Worm (Caenorhabditis elegans) whole organism, midembryonic: ENCODE data around the gene F58A3.4.

ENCODE experiments used
- T22C8.4 ChIP-seq: fragments of 200-800 bp; sonication (Bioruptor generic); IDR thresholded peaks from 2 replicates; pipeline ENCODE4 v1.3.6; 2022; ENCODE audit warnings: missing genetic modification characterization, missing compliant biosample characterization
- cog-1 ChIP-seq: sonication (generic microtip); optimal IDR thresholded peaks from 2 replicates; lab custom pipeline; 2016; ENCODE audit warnings: missing genetic modification characterization, missing compliant biosample characterization
- flt-1 ChIP-seq: fragments of 200-800 bp; sonication (Bioruptor generic); IDR thresholded peaks from 2 replicates; pipeline ENCODE4 v1.3.6; 2022; ENCODE audit warnings: missing genetic modification characterization, missing compliant biosample characterization
- klf-2 ChIP-seq: fragments of 200-800 bp; sonication (Bioruptor generic); conservative IDR thresholded peaks from 2 replicates; pipeline ENCODE4 v1.3.6; 2022; ENCODE audit warnings: missing genetic modification reagents, missing genetic modification characterization, missing compliant biosample characterization
- med-1 ChIP-seq: sonication (generic microtip); optimal IDR thresholded peaks from 2 replicates; lab custom pipeline; 2017; ENCODE audit warnings: missing genetic modification characterization, mild to moderate bottlenecking, missing compliant biosample characterization, antibody characterized with exemption, missing genetic modification reagents; ENCODE audit not compliant: insufficient read depth
- ref-1 ChIP-seq: fragments of 200-800 bp; sonication (Bioruptor generic); conservative IDR thresholded peaks from 2 replicates; pipeline ENCODE4 v1.3.6; 2022; ENCODE audit warnings: missing genetic modification reagents, missing genetic modification characterization, missing compliant biosample characterization
- tab-1 ChIP-seq: fragments of 200-800 bp; sonication (Bioruptor generic); IDR thresholded peaks from 2 replicates; pipeline ENCODE4 v1.3.6; 2022; ENCODE audit warnings: missing genetic modification characterization, missing compliant biosample characterization
- ztf-23 ChIP-seq: fragments of 200-800 bp; sonication (Bioruptor generic); IDR thresholded peaks from 2 replicates; pipeline ENCODE4 v1.3.6; 2022; ENCODE audit warnings: missing genetic modification reagents, missing genetic modification characterization, missing compliant biosample characterization
- ztf-29 ChIP-seq: fragments of 200-800 bp; sonication (Bioruptor generic); IDR thresholded peaks from 2 replicates; pipeline ENCODE4 v1.3.6; 2022; ENCODE audit warnings: missing genetic modification reagents, missing genetic modification characterization, missing compliant biosample characterization

F58A3.4 gene

ce11 chrX:10991352-10992172 lies 18.9 kb downstream of the F58A3.4 start:
- no peak for TF ChIP-seq flt-1 (GFP tag; lab: Robert Waterston, UW)
- no peak for TF ChIP-seq ztf-23 (GFP tag; lab: Robert Waterston, UW)
- TF ChIP-seq klf-2 (GFP tag; lab: Robert Waterston, UW) = no peak
- no peak for TF ChIP-seq ref-1 (GFP tag; lab: Robert Waterston, UW)
- no peak for TF ChIP-seq ztf-29 (GFP tag; lab: Robert Waterston, UW)

- TF ChIP-seq ref-1 (GFP tag; lab: Robert Waterston, UW) (no peak), T22C8.4 (GFP tag; lab: Robert Waterston, UW) (no peak), klf-2 (GFP tag; lab: Robert Waterston, UW) (no peak)
These were observed 19.6 kb downstream of the F58A3.4 start for ce11 chrX:10990855-10991176.

ce11 chrX:10990159-10990854 lies 20.2 kb downstream of the F58A3.4 start:
- peak; percentile 34 for TF ChIP-seq cog-1
- no peak for TF ChIP-seq med-1
- TF ChIP-seq ztf-29 (GFP tag; lab: Robert Waterston, UW) = no peak
- peak; percentile 68 for TF ChIP-seq flt-1 (GFP tag; lab: Robert Waterston, UW)

- TF ChIP-seq ref-1 (GFP tag; lab: Robert Waterston, UW) (no peak), tab-1 (GFP tag; lab: Robert Waterston, UW) (no peak)
These were observed 21.2 kb downstream of the F58A3.4 start for ce11 chrX:10989286-10989685.

- TF ChIP-seq T22C8.4 (GFP tag; lab: Robert Waterston, UW) = no peak
- no peak for TF ChIP-seq flt-1 (GFP tag; lab: Robert Waterston, UW)
- TF ChIP-seq klf-2 (GFP tag; lab: Robert Waterston, UW) = no peak
- TF ChIP-seq ztf-29 (GFP tag; lab: Robert Waterston, UW) = no peak
- TF ChIP-seq ztf-23 (GFP tag; lab: Robert Waterston, UW) = no peak
- TF ChIP-seq cog-1 = no peak
- no peak for TF ChIP-seq tab-1 (GFP tag; lab: Robert Waterston, UW)
- no peak for TF ChIP-seq ref-1 (GFP tag; lab: Robert Waterston, UW)
- no peak for TF ChIP-seq med-1
These were observed 28.4 kb downstream of the F58A3.4 start, which contains the start of gene ver-4 for ce11 chrX:10982051-10982450. TSS of gene ver-4 (plus strand) at chrX:10982351.

ce11 chrX:10981374-10981773 lies 29.1 kb downstream of the F58A3.4 start:
- TF ChIP-seq cog-1 (no peak), ztf-23 (GFP tag; lab: Robert Waterston, UW) (no peak), ref-1 (GFP tag; lab: Robert Waterston, UW) (no peak), tab-1 (GFP tag; lab: Robert Waterston, UW) (no peak), med-1 (no peak), ztf-29 (GFP tag; lab: Robert Waterston, UW) (no peak), klf-2 (GFP tag; lab: Robert Waterston, UW) (no peak), T22C8.4 (GFP tag; lab: Robert Waterston, UW) (no peak), flt-1 (GFP tag; lab: Robert Waterston, UW) (no peak)

ce11 chrX:10979186-10979585 lies 31.3 kb downstream of the F58A3.4 start, which contains the start of gene pxn-2:
TSS of gene pxn-2 (minus strand) at chrX:10979286.
- no peak for TF ChIP-seq klf-2 (GFP tag; lab: Robert Waterston, UW)

- TF ChIP-seq T22C8.4 (GFP tag; lab: Robert Waterston, UW) = no peak
- TF ChIP-seq ztf-29 (GFP tag; lab: Robert Waterston, UW) = no peak
- no peak for TF ChIP-seq med-1
- no peak for TF ChIP-seq cog-1
- TF ChIP-seq tab-1 (GFP tag; lab: Robert Waterston, UW) = no peak
- TF ChIP-seq ztf-23 (GFP tag; lab: Robert Waterston, UW) = no peak
- TF ChIP-seq flt-1 (GFP tag; lab: Robert Waterston, UW) = no peak
- no peak for TF ChIP-seq klf-2 (GFP tag; lab: Robert Waterston, UW)
- TF ChIP-seq ref-1 (GFP tag; lab: Robert Waterston, UW) = no peak
These were observed 33.8 kb downstream of the F58A3.4 start for ce11 chrX:10976447-10977196.

ce11 chrX:10971118-10971517 lies 39.3 kb downstream of the F58A3.4 start:
- TF ChIP-seq ref-1 (GFP tag; lab: Robert Waterston, UW) = no peak
- no peak for TF ChIP-seq med-1
- TF ChIP-seq flt-1 (GFP tag; lab: Robert Waterston, UW) = no peak
- no peak for TF ChIP-seq tab-1 (GFP tag; lab: Robert Waterston, UW)
- no peak for TF ChIP-seq klf-2 (GFP tag; lab: Robert Waterston, UW)
- TF ChIP-seq cog-1 = no peak
- no peak for TF ChIP-seq T22C8.4 (GFP tag; lab: Robert Waterston, UW)
- TF ChIP-seq ztf-29 (GFP tag; lab: Robert Waterston, UW) = no peak

ce11 chrX:10970629-10971028 lies 39.8 kb downstream of the F58A3.4 start, which contains the start of gene K09C8.8:
TSS of gene K09C8.8 (plus strand) at chrX:10970929.
- TF ChIP-seq klf-2 (GFP tag; lab: Robert Waterston, UW) (no peak), flt-1 (GFP tag; lab: Robert Waterston, UW) (no peak), ztf-29 (GFP tag; lab: Robert Waterston, UW) (no peak), ref-1 (GFP tag; lab: Robert Waterston, UW) (no peak), tab-1 (GFP tag; lab: Robert Waterston, UW) (no peak), med-1 (no peak), T22C8.4 (GFP tag; lab: Robert Waterston, UW) (no peak), cog-1 (no peak), ztf-23 (GFP tag; lab: Robert Waterston, UW) (no peak)
